Fruit fly (Drosophila melanogaster) whole organism, embryonic: ENCODE measurements around the gene CG31792.

Experiments used
- Adf1 ChIP-seq: fragments of 200-800 bp; sonication (Bioruptor generic); IDR thresholded peaks from 2 replicates; pipeline ENCODE4 v1.3.6; 2022; ENCODE audit warnings: missing biosample characterization, missing genetic modification characterization
- Atf3 ChIP-seq: fragments of 200-800 bp; sonication (Bioruptor generic); optimal IDR thresholded peaks from 3 replicates; lab custom pipeline; 2016; ENCODE audit warnings: missing biosample characterization, missing genetic modification characterization
- B-H1 ChIP-seq: fragments of 200-800 bp; sonication (Bioruptor generic); IDR thresholded peaks from 3 replicates; pipeline ENCODE4 v1.3.6; 2022; ENCODE audit warnings: missing biosample characterization, missing genetic modification characterization
- CG10321 ChIP-seq: fragments of 200-800 bp; sonication (Bioruptor generic); IDR thresholded peaks from 2 replicates; pipeline ENCODE4 v1.3.6; 2022; ENCODE audit warnings: missing biosample characterization, missing genetic modification characterization
- CG12071 ChIP-seq: fragments of 200-800 bp; sonication (Bioruptor generic); optimal IDR thresholded peaks from 3 replicates; lab custom pipeline; 2018; ENCODE audit warnings: missing biosample characterization, mild to moderate bottlenecking, missing genetic modification characterization
- CG13775 ChIP-seq: fragments of 200-800 bp; sonication (Bioruptor generic); optimal IDR thresholded peaks from 3 replicates; lab custom pipeline; 2017; ENCODE audit warnings: missing biosample characterization, mild to moderate bottlenecking, missing genetic modification characterization
- CG14441 ChIP-seq: fragments of 200-800 bp; sonication (Bioruptor generic); IDR thresholded peaks from 2 replicates; pipeline ENCODE4 v1.3.6; 2022; ENCODE audit warnings: missing biosample characterization, missing genetic modification characterization
- CG14965 ChIP-seq: fragments of 200-800 bp; sonication (Bioruptor generic); optimal IDR thresholded peaks from 2 replicates; lab custom pipeline; 2016; ENCODE audit warnings: missing biosample characterization, missing genetic modification characterization, borderline replicate concordance
- CG17359 ChIP-seq: fragments of 200-800 bp; sonication (Bioruptor generic); optimal IDR thresholded peaks from 3 replicates; lab custom pipeline; 2018; ENCODE audit warnings: missing biosample characterization, mild to moderate bottlenecking, missing genetic modification characterization, moderate library complexity
- CG18262 ChIP-seq: fragments of 200-800 bp; optimal IDR thresholded peaks from 3 replicates; lab custom pipeline; 2019; ENCODE audit warnings: missing biosample characterization, mild to moderate bottlenecking, missing genetic modification characterization, moderate library complexity
- CG2116 ChIP-seq: fragments of 200-800 bp; sonication (Bioruptor generic); optimal IDR thresholded peaks from 3 replicates; lab custom pipeline; 2018; ENCODE audit warnings: missing biosample characterization, mild to moderate bottlenecking, missing genetic modification characterization
- CG2889 ChIP-seq: fragments of 200-800 bp; sonication (Bioruptor generic); IDR thresholded peaks from 3 replicates; pipeline ENCODE4 v1.3.6; 2022; ENCODE audit warnings: missing biosample characterization, missing genetic modification characterization
- CG30020 ChIP-seq: fragments of 200-800 bp; optimal IDR thresholded peaks from 2 replicates; lab custom pipeline; 2019; ENCODE audit warnings: missing biosample characterization, mild to moderate bottlenecking, missing genetic modification characterization, moderate library complexity
- CG33557 ChIP-seq: fragments of 200-800 bp; sonication (Bioruptor generic); optimal IDR thresholded peaks from 2 replicates; lab custom pipeline; 2019; ENCODE audit warnings: missing biosample characterization, mild to moderate bottlenecking, missing genetic modification characterization, moderate library complexity
- CG7271 ChIP-seq: fragments of 200-800 bp; sonication (Bioruptor generic); optimal IDR thresholded peaks from 2 replicates; lab custom pipeline; 2018; ENCODE audit warnings: missing biosample characterization, mild to moderate bottlenecking, missing genetic modification characterization, moderate library complexity
- CG8388 ChIP-seq: fragments of 200-800 bp; sonication (Bioruptor generic); optimal IDR thresholded peaks from 2 replicates; lab custom pipeline; 2019; ENCODE audit warnings: missing biosample characterization, mild to moderate bottlenecking, missing genetic modification characterization, moderate library complexity
- CG8944 ChIP-seq: fragments of 200-800 bp; sonication (Bioruptor generic); optimal IDR thresholded peaks from 3 replicates; lab custom pipeline; 2016; ENCODE audit warnings: missing biosample characterization, missing genetic modification characterization
- CG9437 ChIP-seq: fragments of 200-800 bp; sonication (Bioruptor generic); optimal IDR thresholded peaks from 2 replicates; lab custom pipeline; 2018; ENCODE audit warnings: missing biosample characterization, mild to moderate bottlenecking, missing genetic modification characterization
- CG9609 ChIP-seq: fragments of 200-800 bp; sonication (Bioruptor generic); optimal IDR thresholded peaks from 3 replicates; lab custom pipeline; 2016; ENCODE audit warnings: missing biosample characterization, missing genetic modification characterization
- CG9817 ChIP-seq: fragments of 200-800 bp; sonication (Bioruptor generic); optimal IDR thresholded peaks from 2 replicates; lab custom pipeline; 2018; ENCODE audit warnings: missing biosample characterization, mild to moderate bottlenecking, missing genetic modification characterization, moderate library complexity
- CTCF ChIP-seq: fragments of 200-800 bp; sonication (Bioruptor generic); optimal IDR thresholded peaks from 2 replicates; lab custom pipeline; 2017; ENCODE audit warnings: missing biosample characterization, mild to moderate bottlenecking, missing genetic modification characterization, moderate library complexity
- Dip2 ChIP-seq: fragments of 200-800 bp; sonication (Bioruptor generic); IDR thresholded peaks from 2 replicates; pipeline ENCODE4 v1.3.6; 2022; ENCODE audit warnings: missing biosample characterization, missing genetic modification characterization
- Dip3 ChIP-seq: fragments of 200-800 bp; sonication (Bioruptor generic); optimal IDR thresholded peaks from 3 replicates; lab custom pipeline; 2016; ENCODE audit warnings: missing biosample characterization, missing genetic modification characterization
- Doc2 ChIP-seq: fragments of 200-800 bp; sonication (Bioruptor generic); IDR thresholded peaks from 2 replicates; pipeline ENCODE4 v1.3.6; 2022; ENCODE audit warnings: missing biosample characterization, missing genetic modification characterization
- Elba2 ChIP-seq: fragments of 200-800 bp; sonication (Bioruptor generic); optimal IDR thresholded peaks from 3 replicates; lab custom pipeline; 2016; ENCODE audit warnings: missing biosample characterization, missing genetic modification characterization
- Ets65A ChIP-seq: fragments of 200-800 bp; sonication (Bioruptor generic); peaks from one replicate; lab custom pipeline; 2016; ENCODE audit warnings: missing biosample characterization, missing genetic modification characterization
- Ets97D ChIP-seq: fragments of 200-800 bp; sonication (Bioruptor generic); optimal IDR thresholded peaks from 3 replicates; lab custom pipeline; 2016; ENCODE audit warnings: missing biosample characterization, missing genetic modification characterization
- H15 ChIP-seq: fragments of 200-800 bp; sonication (Bioruptor generic); IDR thresholded peaks from 3 replicates; pipeline ENCODE4 v1.3.6; 2022; ENCODE audit warnings: missing biosample characterization, missing genetic modification characterization
- MTF-1 ChIP-seq: fragments of 200-800 bp; sonication (Bioruptor generic); optimal IDR thresholded peaks from 2 replicates; lab custom pipeline; 2018; ENCODE audit warnings: missing biosample characterization, mild to moderate bottlenecking, missing genetic modification characterization, borderline replicate concordance
- Mes4 ChIP-seq: fragments of 200-800 bp; sonication (Bioruptor generic); optimal IDR thresholded peaks from 2 replicates; lab custom pipeline; 2016; ENCODE audit warnings: missing biosample characterization, missing genetic modification characterization
- NK7.1 ChIP-seq: fragments of 200-800 bp; sonication (Bioruptor generic); optimal IDR thresholded peaks from 3 replicates; lab custom pipeline; 2016; ENCODE audit warnings: missing biosample characterization, missing genetic modification characterization
- Pdp1 ChIP-seq, 2 experiments: fragments of 200-800 bp; sonication (Bioruptor generic); optimal IDR thresholded peaks; 3 replicates each; lab custom pipeline; 2016; ENCODE audit warnings: missing biosample characterization in 2 of 2, missing genetic modification characterization in 2 of 2, mild to moderate bottlenecking in 1 of 2, moderate library complexity in 1 of 2
- Sox102F ChIP-seq: fragments of 200-800 bp; sonication (Bioruptor generic); optimal IDR thresholded peaks from 2 replicates; lab custom pipeline; 2018; ENCODE audit warnings: missing biosample characterization, mild to moderate bottlenecking, missing genetic modification characterization, moderate library complexity
- Stat92E ChIP-seq, 3 experiments: fragments of >200 bp in 2 of 3; fragments of 200-800 bp in 1 of 3; sonication (Bioruptor generic) in 1 of 3; optimal IDR thresholded peaks; 2 replicates each; lab custom pipeline; 2017 to 2019; ENCODE audit warnings: missing biosample characterization in 3 of 3, missing genetic modification characterization in 3 of 3, mild to moderate bottlenecking in 1 of 3, moderate library complexity in 1 of 3
- bowl ChIP-seq: fragments of 200-800 bp; sonication (Bioruptor generic); IDR thresholded peaks from 2 replicates; pipeline ENCODE4 v1.3.6; 2022; ENCODE audit warnings: missing biosample characterization, missing genetic modification characterization
- chif ChIP-seq, 2 experiments: fragments of 200-800 bp; sonication (Bioruptor generic); optimal IDR thresholded peaks; 3 replicates each; lab custom pipeline; 2016; ENCODE audit warnings: missing biosample characterization in 2 of 2, missing genetic modification characterization in 2 of 2
- cwo ChIP-seq: fragments of 200-800 bp; sonication (Bioruptor generic); optimal IDR thresholded peaks from 3 replicates; lab custom pipeline; 2017; ENCODE audit warnings: missing biosample characterization, missing genetic modification characterization, mild to moderate bottlenecking, moderate library complexity, missing genetic modification reagents
- dmrt11E ChIP-seq: fragments of 200-800 bp; sonication (Bioruptor generic); optimal IDR thresholded peaks from 3 replicates; lab custom pipeline; 2018; ENCODE audit warnings: missing biosample characterization, mild to moderate bottlenecking, missing genetic modification characterization, moderate library complexity
- dmrt99B ChIP-seq: fragments of 200-800 bp; sonication (Bioruptor generic); optimal IDR thresholded peaks from 2 replicates; lab custom pipeline; 2018; ENCODE audit warnings: missing biosample characterization, mild to moderate bottlenecking, missing genetic modification characterization, moderate library complexity
- emc ChIP-seq: fragments of 200-800 bp; sonication (Bioruptor generic); optimal IDR thresholded peaks from 2 replicates; lab custom pipeline; 2016; ENCODE audit warnings: missing biosample characterization, missing genetic modification characterization
- eve ChIP-seq, 2 experiments: fragments of >200 bp; optimal IDR thresholded peaks; 2 replicates each; lab custom pipeline; 2017; ENCODE audit warnings: missing biosample characterization in 2 of 2, missing genetic modification characterization in 2 of 2
- eyg ChIP-seq: fragments of 200-800 bp; sonication (Bioruptor generic); optimal IDR thresholded peaks from 3 replicates; lab custom pipeline; 2016; ENCODE audit warnings: missing biosample characterization, missing genetic modification characterization
- fd96Cb ChIP-seq: fragments of 200-800 bp; sonication (Bioruptor generic); optimal IDR thresholded peaks from 2 replicates; lab custom pipeline; 2018; ENCODE audit warnings: missing biosample characterization, mild to moderate bottlenecking, missing genetic modification characterization, moderate library complexity
- grn ChIP-seq: fragments of 200-800 bp; sonication (Bioruptor generic); optimal IDR thresholded peaks from 3 replicates; lab custom pipeline; 2017; ENCODE audit warnings: missing biosample characterization, missing genetic modification characterization
- ken ChIP-seq: fragments of 200-800 bp; sonication (Bioruptor generic); IDR thresholded peaks from 3 replicates; pipeline ENCODE4 v1.3.6; 2022; ENCODE audit warnings: missing biosample characterization, missing genetic modification characterization
- lola ChIP-seq, 3 experiments: fragments of >200 bp in 2 of 3; fragments of 200-800 bp in 1 of 3; sonication (Bioruptor generic) in 1 of 3; optimal IDR thresholded peaks; 2 replicates each; lab custom pipeline; 2017 to 2019; ENCODE audit warnings: missing biosample characterization in 3 of 3, missing genetic modification characterization in 3 of 3, mild to moderate bottlenecking in 1 of 3, moderate library complexity in 1 of 3
- nmo ChIP-seq: fragments of 200-800 bp; sonication (Bioruptor generic); optimal IDR thresholded peaks from 2 replicates; lab custom pipeline; 2018; ENCODE audit warnings: missing biosample characterization, mild to moderate bottlenecking, missing genetic modification characterization, moderate library complexity
- sim ChIP-seq: fragments of 200-800 bp; sonication (Bioruptor generic); IDR thresholded peaks from 2 replicates; pipeline ENCODE4 v1.3.6; 2022; ENCODE audit warnings: missing biosample characterization, missing genetic modification characterization
- sob ChIP-seq: fragments of 200-800 bp; sonication (Bioruptor generic); IDR thresholded peaks from 2 replicates; pipeline ENCODE4 v1.3.6; 2022; ENCODE audit warnings: missing biosample characterization, missing genetic modification characterization
- ssp ChIP-seq: fragments of 200-800 bp; sonication (Bioruptor generic); IDR thresholded peaks from 2 replicates; pipeline ENCODE4 v1.3.6; 2022; ENCODE audit warnings: missing biosample characterization, missing genetic modification characterization
- twi ChIP-seq: fragments of 200-800 bp; optimal IDR thresholded peaks from 2 replicates; lab custom pipeline; 2019; ENCODE audit warnings: missing biosample characterization, mild to moderate bottlenecking, missing genetic modification characterization, moderate library complexity

CG31792 gene

DNA sequence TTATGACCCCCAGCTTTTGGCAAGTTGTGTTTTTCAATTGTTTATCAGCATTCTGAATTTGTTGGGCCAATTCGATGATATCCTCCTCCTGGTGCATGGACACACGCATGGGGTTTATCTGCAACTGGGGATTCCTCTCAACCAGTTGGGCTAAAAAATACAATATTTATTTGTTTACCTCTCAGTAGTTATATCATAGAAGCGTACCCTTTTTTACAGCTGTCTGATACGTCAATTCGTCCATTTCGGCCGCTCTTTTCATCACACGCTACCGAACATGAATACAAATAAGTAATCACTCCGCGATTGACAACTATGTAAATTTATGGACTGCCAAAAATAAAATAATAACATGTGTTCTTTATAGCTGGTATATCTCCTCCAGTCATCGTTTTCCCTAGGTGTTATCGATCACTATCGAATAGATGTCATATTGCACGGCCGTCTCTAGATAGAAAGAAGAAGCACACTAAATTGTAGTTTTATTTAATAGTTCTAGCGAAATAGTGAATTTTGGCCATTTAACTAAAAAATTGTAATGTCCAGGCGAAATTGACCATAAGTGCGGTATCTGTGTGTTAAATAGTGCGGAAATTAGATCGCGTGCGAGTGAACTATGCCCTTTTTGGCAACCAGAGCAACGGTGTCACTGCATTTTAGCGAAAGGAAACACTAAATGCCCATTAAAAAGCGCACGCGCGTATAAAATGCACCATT lies 37.1 kb downstream of the CG31792 start, which contains the start of the genes mib2 and CG31800 (continued):
- TF ChIP-seq Stat92E (GFP tag; optimal IDR thresholded peaks at IDR 0.05; lab: Kevin White, UChicago) = no peak
- no peak for TF ChIP-seq lola (GFP tag; optimal IDR thresholded peaks at IDR 0.05; lab: Kevin White, UChicago)
- TF ChIP-seq CG18262 = no peak
- peak; percentile 8 for TF ChIP-seq Ets97D (GFP tag; lab: Kevin White, UChicago)
- no peak for TF ChIP-seq Adf1
- TF ChIP-seq CG2116 = peak; percentile 73
- TF ChIP-seq dmrt99B (tag; lab: Kevin White, UChicago) = no peak
- TF ChIP-seq CG17359 = no peak
- TF ChIP-seq chif (GFP tag; optimal IDR thresholded peaks at IDR 0.05; lab: Kevin White, UChicago) = no peak
- no peak for TF ChIP-seq bowl (GFP tag; lab: Robert Waterston, UW)
- TF ChIP-seq Pdp1 (GFP tag; optimal IDR thresholded peaks at IDR 0.05; lab: Kevin White, UChicago) = peak in 1 of 2 experiments; percentile 77
- TF ChIP-seq grn = no peak
- no peak for TF ChIP-seq CTCF (GFP tag; lab: Kevin White, UChicago)
- no peak for TF ChIP-seq dmrt11E (tag; lab: Kevin White, UChicago)
- TF ChIP-seq CG9609 = no peak
- no peak for TF ChIP-seq H15 (GFP tag; lab: Robert Waterston, UW)
- TF ChIP-seq Ets65A (GFP tag; lab: Kevin White, UChicago) = peak; percentile 48
- no peak for TF ChIP-seq eyg (GFP tag; lab: Kevin White, UChicago)
- no peak for TF ChIP-seq CG13775
- no peak for TF ChIP-seq Doc2 (GFP tag; lab: Robert Waterston, UW)
- no peak for TF ChIP-seq CG8388
- no peak for TF ChIP-seq CG8944 (GFP tag; lab: Kevin White, UChicago)
- TF ChIP-seq CG9437 (GFP tag; lab: Kevin White, UChicago) = no peak
- peak; percentile 77 for TF ChIP-seq twi (tag; lab: Kevin White, UChicago)
- TF ChIP-seq CG2889 (GFP tag; lab: Robert Waterston, UW) = no peak
- no peak for TF ChIP-seq NK7.1 (GFP tag; lab: Kevin White, UChicago)
- no peak for TF ChIP-seq CG12071 (GFP tag; lab: Kevin White, UChicago)
- TF ChIP-seq cwo = no peak
- TF ChIP-seq B-H1 (GFP tag; lab: Robert Waterston, UW) = no peak
- TF ChIP-seq Mes4 (GFP tag; lab: Kevin White, UChicago) = no peak
- TF ChIP-seq Dip2 = no peak
- TF ChIP-seq eve (GFP tag; optimal IDR thresholded peaks at IDR 0.05; lab: Kevin White, UChicago) = no peak
- no peak for TF ChIP-seq Dip3 (GFP tag; lab: Kevin White, UChicago)
- TF ChIP-seq CG7271 (tag; lab: Kevin White, UChicago) = no peak
- no peak for TF ChIP-seq CG14441 (GFP tag; lab: Robert Waterston, UW)
- no peak for TF ChIP-seq Sox102F (GFP tag; lab: Kevin White, UChicago)
- no peak for TF ChIP-seq CG14965 (GFP tag; lab: Kevin White, UChicago)
- TF ChIP-seq Atf3 (GFP tag; lab: Kevin White, UChicago) = no peak
- TF ChIP-seq CG9817 (tag; lab: Kevin White, UChicago) = no peak
- peak; percentile 20 for TF ChIP-seq nmo (GFP tag; lab: Kevin White, UChicago)
- TF ChIP-seq Elba2 (GFP tag; lab: Kevin White, UChicago) = no peak
- peak; percentile 35; the same call in 1 of the 2 replicates for TF ChIP-seq sob (GFP tag; lab: Robert Waterston, UW)
- TF ChIP-seq ken (GFP tag; lab: Robert Waterston, UW) = no peak
- TF ChIP-seq ssp = no peak
- peak; percentile 39 for TF ChIP-seq CG30020
- TF ChIP-seq emc (GFP tag; lab: Kevin White, UChicago) = no peak
- no peak for TF ChIP-seq CG33557 (GFP tag; lab: Kevin White, UChicago)
- no peak for TF ChIP-seq fd96Cb
- TF ChIP-seq sim (GFP tag; lab: Robert Waterston, UW) = no peak
- TF ChIP-seq MTF-1 (GFP tag; lab: Kevin White, UChicago) = no peak
- TF ChIP-seq CG10321 = no peak
